Worm (Caenorhabditis elegans) whole organism, L1 larva: ENCODE results near the gene C27F2.4.

Experiments
- dpl-1 ChIP-seq, 3 experiments: fragments of 150-350 bp in 2 of 3; sonication (generic microtip) in 1 of 3; optimal IDR thresholded peaks; 2 replicates each; lab custom pipeline; 2014 to 2017; ENCODE audit warnings: missing biosample characterization in 3 of 3, missing genetic modification characterization in 3 of 3, missing genetic modification reagents in 3 of 3
- elt-3 ChIP-seq, 6 experiments: fragments of 150-350 bp in 1 of 6; sonication (generic microtip); optimal IDR thresholded peaks; 2 replicates each; lab custom pipeline; 2017 to 2018; ENCODE audit warnings: missing biosample characterization in 6 of 6, missing genetic modification characterization in 6 of 6, inconsistent platforms in 1 of 6
- fkh-10 ChIP-seq: sonication (generic microtip); optimal IDR thresholded peaks from 2 replicates; lab custom pipeline; 2017; ENCODE audit warnings: missing biosample characterization, missing genetic modification reagents, missing genetic modification characterization
- lir-3 ChIP-seq: sonication (generic microtip); optimal IDR thresholded peaks from 2 replicates; lab custom pipeline; 2016; ENCODE audit warnings: mild to moderate bottlenecking, missing genetic modification characterization, moderate library complexity, missing compliant biosample characterization; ENCODE audit not compliant: poor library complexity
- nhr-77 ChIP-seq: fragments of 150-350 bp; optimal IDR thresholded peaks from 2 replicates; lab custom pipeline; 2014; ENCODE audit warnings: missing biosample characterization, missing genetic modification characterization
- nhr-84 ChIP-seq: sonication (generic microtip); optimal IDR thresholded peaks from 2 replicates; lab custom pipeline; 2017; ENCODE audit warnings: missing biosample characterization, missing genetic modification characterization

ce11 chrIII:4939267-4939666, 20.8 kb downstream of the C27F2.4 start, which contains the start of gene rpb-2:
- TF ChIP-seq nhr-84 (tag; lab: Kevin White, UChicago), result no peak
- TF ChIP-seq elt-3 (tag; optimal IDR thresholded peaks at IDR 0.05; lab: Kevin White, UChicago), result no peak
- no peak for TF ChIP-seq nhr-77 (tag; lab: Kevin White, UChicago)
- TF ChIP-seq dpl-1 (GFP tag; optimal IDR thresholded peaks at IDR 0.05; lab: Kevin White, UChicago), result no peak
- TF ChIP-seq fkh-10 (GFP tag; lab: Kevin White, UChicago), result no peak
- no peak for TF ChIP-seq lir-3
